Worm (Caenorhabditis elegans): ENCODE data around the gene gbb-1.

Gene gbb-1

ce11 chrX:3003703-3004102 lies 46.0 kb downstream of the gbb-1 start, which contains the start of gene Y41G9A.6:
Gene Y41G9A.6 (minus strand): TSS chrX:3003803.
- TF ChIP-seq nhr-71 (tag; optimal IDR thresholded peaks at IDR 0.05) (no peak), hlh-4 (tag; optimal IDR thresholded peaks at IDR 0.05) (no peak), nhr-85 (tag) (no peak), snpc-4 (tag; optimal IDR thresholded peaks at IDR 0.05) (no peak), lin-14 (GFP tag; optimal IDR thresholded peaks at IDR 0.05) (no peak), nhr-84 (tag; optimal IDR thresholded peaks at IDR 0.05) (no peak), ama-1 (optimal IDR thresholded peaks at IDR 0.05) (no peak), fkh-4 (tag; optimal IDR thresholded peaks at IDR 0.05; ENCODE audit: borderline replicate concordance) (no peak), elt-2 (tag; optimal IDR thresholded peaks at IDR 0.05) (no peak), swsn-7 (tag; optimal IDR thresholded peaks at IDR 0.05) (no peak), lin-39 (tag; optimal IDR thresholded peaks at IDR 0.05) (no peak), ceh-8 (GFP tag; optimal IDR thresholded peaks at IDR 0.05) (no peak)

ce11 chrX:3009190-3009589 lies 51.5 kb downstream of the gbb-1 start, which contains the start of gene Y48D7A.1:
Gene Y48D7A.1 (plus strand): TSS chrX:3009490.
- no peak for TF ChIP-seq ceh-8 (GFP tag; optimal IDR thresholded peaks at IDR 0.05)
- no peak for TF ChIP-seq fkh-4 (tag; optimal IDR thresholded peaks at IDR 0.05; ENCODE audit: borderline replicate concordance)
- TF ChIP-seq Y116A8C.19 (tag; optimal IDR thresholded peaks at IDR 0.05; ENCODE audit: borderline replicate concordance), result no peak
- TF ChIP-seq ceh-90 (tag; optimal IDR thresholded peaks at IDR 0.05), result no peak
- no peak for TF ChIP-seq lin-39 (tag; optimal IDR thresholded peaks at IDR 0.05)
- no peak for TF ChIP-seq lsy-2 (tag; optimal IDR thresholded peaks at IDR 0.05)
- TF ChIP-seq irx-1 (tag; optimal IDR thresholded peaks at IDR 0.05), result no peak
- no peak for TF ChIP-seq skn-1 (tag; optimal IDR thresholded peaks at IDR 0.05)
- TF ChIP-seq egl-13 (tag; optimal IDR thresholded peaks at IDR 0.05), result no peak
- no peak for TF ChIP-seq efl-1 (optimal IDR thresholded peaks at IDR 0.05)
- TF ChIP-seq efl-1 (GFP tag; optimal IDR thresholded peaks at IDR 0.05 in 1 of 2), result no peak
- no peak for TF ChIP-seq rnt-1 (tag; optimal IDR thresholded peaks at IDR 0.05)

Measured in whole organism, L1 larva.